Worm (Caenorhabditis elegans): ENCODE measurements around the gene gap-2.

gap-2 gene

DNA sequence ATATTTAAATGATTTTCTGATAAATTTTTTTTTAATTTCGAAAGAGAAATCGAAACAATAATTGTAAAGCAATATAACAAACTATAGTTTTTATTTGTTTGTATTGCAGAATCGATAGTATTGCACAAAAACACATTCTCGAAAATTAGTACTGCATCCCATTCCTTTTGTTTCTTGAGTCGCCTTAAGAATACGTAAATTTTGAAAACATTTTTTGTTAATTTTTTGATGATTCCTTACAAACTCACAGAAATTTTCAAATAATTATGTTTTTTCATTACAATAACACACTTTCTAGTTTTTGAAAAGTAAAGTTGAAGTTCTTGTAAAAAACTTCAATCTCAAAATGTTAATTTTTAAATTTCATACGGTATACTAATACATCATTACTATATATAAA is 13.9 kb downstream of the gap-2 start:
- TF ChIP-seq pqm-1 (tag; optimal IDR thresholded peaks at IDR 0.05): no peak

ce11 chrX:9489578-9489977 is 17.3 kb downstream of the gap-2 start:
- no peak for TF ChIP-seq nhr-28 (tag; optimal IDR thresholded peaks at IDR 0.05)
- TF ChIP-seq nfya-1 (tag; optimal IDR thresholded peaks at IDR 0.05; ENCODE audit: insufficient read depth): peak; percentile 7
- no peak for TF ChIP-seq sea-2 (GFP tag; optimal IDR thresholded peaks at IDR 0.05)

DNA sequence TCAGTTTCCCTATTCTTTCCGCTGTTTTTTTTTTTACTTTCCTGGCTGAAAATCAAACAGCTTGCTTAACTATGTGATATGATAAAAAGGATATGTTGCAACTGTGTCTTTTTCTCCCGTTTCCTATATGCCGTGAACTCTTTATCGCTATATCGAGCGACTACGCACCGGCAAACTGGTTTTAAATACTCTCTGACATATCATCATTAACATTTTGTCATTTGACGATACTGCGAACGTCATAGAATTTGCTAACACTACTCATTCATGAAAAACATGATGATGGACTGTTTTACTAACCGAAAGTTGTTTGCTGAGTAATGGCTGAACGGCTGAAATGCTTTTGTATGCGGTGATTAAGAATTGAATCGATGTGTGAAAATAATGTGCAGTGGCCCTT is 19.2 kb downstream of the gap-2 start:
- TF ChIP-seq lin-15B (tag; optimal IDR thresholded peaks at IDR 0.05) (no peak), unc-62 (GFP tag; optimal IDR thresholded peaks at IDR 0.05) (no peak), pqm-1 (tag; optimal IDR thresholded peaks at IDR 0.05) (no peak), nhr-25 (tag; optimal IDR thresholded peaks at IDR 0.05) (peak; percentile 51), nhr-28 (tag; optimal IDR thresholded peaks at IDR 0.05) (no peak), ceh-28 (tag; optimal IDR thresholded peaks at IDR 0.05) (no peak), lin-39 (tag; optimal IDR thresholded peaks at IDR 0.05) (no peak), nhr-23 (tag; optimal IDR thresholded peaks at IDR 0.05) (peak; percentile 44), egl-27 (tag; optimal IDR thresholded peaks at IDR 0.05) (no peak), fkh-2 (tag; optimal IDR thresholded peaks at IDR 0.05) (no peak), nfya-1 (tag; optimal IDR thresholded peaks at IDR 0.05; ENCODE audit: insufficient read depth) (no peak), elt-3 (tag; optimal IDR thresholded peaks at IDR 0.05) (no peak), ZK546.5 (tag; optimal IDR thresholded peaks at IDR 0.05) (no peak), pha-4 (tag; optimal IDR thresholded peaks at IDR 0.05) (no peak)

ce11 chrX:9494661-9495060 is 22.4 kb downstream of the gap-2 start:
- no peak for TF ChIP-seq ztf-11 (tag; optimal IDR thresholded peaks at IDR 0.05)
- no peak for TF ChIP-seq sea-2 (GFP tag; optimal IDR thresholded peaks at IDR 0.05)

- TF ChIP-seq sea-2 (GFP tag; optimal IDR thresholded peaks at IDR 0.05): no peak
- TF ChIP-seq pha-4 (tag; optimal IDR thresholded peaks at IDR 0.05): no peak
- no peak for TF ChIP-seq egl-27 (tag; optimal IDR thresholded peaks at IDR 0.05)
- TF ChIP-seq lin-39 (tag; optimal IDR thresholded peaks at IDR 0.05): no peak
- TF ChIP-seq zag-1 (tag; optimal IDR thresholded peaks at IDR 0.05): no peak
- TF ChIP-seq unc-39 (tag; optimal IDR thresholded peaks at IDR 0.05): no peak
Measured at ce11 chrX:9499355-9499754, 27.1 kb downstream of the gap-2 start.

ce11 chrX:9504221-9504620 is 32.0 kb downstream of the gap-2 start:
- no peak for TF ChIP-seq aly-2 (tag; optimal IDR thresholded peaks at IDR 0.05)
- no peak for TF ChIP-seq sea-2 (GFP tag; optimal IDR thresholded peaks at IDR 0.05)
- no peak for TF ChIP-seq egl-27 (tag; optimal IDR thresholded peaks at IDR 0.05)
- TF ChIP-seq unc-39 (tag; optimal IDR thresholded peaks at IDR 0.05): no peak
- no peak for TF ChIP-seq elt-1 (tag; optimal IDR thresholded peaks at IDR 0.05)
- no peak for TF ChIP-seq nhr-77 (tag; optimal IDR thresholded peaks at IDR 0.05)
- TF ChIP-seq eor-1 (tag; optimal IDR thresholded peaks at IDR 0.05): no peak
- TF ChIP-seq unc-62 (GFP tag; optimal IDR thresholded peaks at IDR 0.05): no peak
- no peak for TF ChIP-seq nhr-12 (tag; optimal IDR thresholded peaks at IDR 0.05)
- TF ChIP-seq mml-1 (tag; optimal IDR thresholded peaks at IDR 0.05): no peak
- no peak for TF ChIP-seq ceh-82 (tag; optimal IDR thresholded peaks at IDR 0.05)
- TF ChIP-seq snpc-4 (tag; optimal IDR thresholded peaks at IDR 0.05): no peak
- TF ChIP-seq nhr-28 (tag; optimal IDR thresholded peaks at IDR 0.05): no peak
- no peak for TF ChIP-seq hmg-11 (tag; optimal IDR thresholded peaks at IDR 0.05)
- no peak for TF ChIP-seq jun-1 (tag; optimal IDR thresholded peaks at IDR 0.05)
- TF ChIP-seq ceh-28 (tag; optimal IDR thresholded peaks at IDR 0.05): no peak

ce11 chrX:9504911-9505397 is 32.7 kb downstream of the gap-2 start:
- TF ChIP-seq ceh-9 (tag; optimal IDR thresholded peaks at IDR 0.05) (no peak), pqm-1 (tag; optimal IDR thresholded peaks at IDR 0.05) (no peak), jun-1 (tag; optimal IDR thresholded peaks at IDR 0.05) (no peak), fkh-10 (GFP tag; optimal IDR thresholded peaks at IDR 0.05) (no peak), hmg-11 (tag; optimal IDR thresholded peaks at IDR 0.05) (no peak), nhr-28 (tag; optimal IDR thresholded peaks at IDR 0.05) (no peak), lin-39 (tag; optimal IDR thresholded peaks at IDR 0.05) (peak; percentile 15)
